Worm (Caenorhabditis elegans) whole organism, L4 larva: ENCODE measurements around the gene Y46G5A.34.
A peak's percentile ranks its signal among the peaks of the same experiment; 100 is the strongest.

Experiments
- D1046.2 ChIP-seq: fragments of 200-800 bp; sonication (Bioruptor generic); IDR thresholded peaks from 2 replicates; pipeline ENCODE4 v1.3.6; 2022; ENCODE audit warnings: missing genetic modification characterization, missing compliant biosample characterization
- F26F4.8 ChIP-seq: fragments of 200-800 bp; sonication (Bioruptor generic); conservative IDR thresholded peaks from 2 replicates; pipeline ENCODE4 v1.3.6; 2022; ENCODE audit warnings: missing genetic modification characterization, missing compliant biosample characterization
- F49E8.2 ChIP-seq: sonication (generic microtip); optimal IDR thresholded peaks from 2 replicates; lab custom pipeline; 2016; ENCODE audit warnings: missing compliant biosample characterization, mild to moderate bottlenecking, missing genetic modification characterization, borderline replicate concordance
- Y48G9A.11 ChIP-seq: fragments of 200-800 bp; sonication (Bioruptor generic); IDR thresholded peaks from 2 replicates; pipeline ENCODE4 v1.3.6; 2022; ENCODE audit warnings: missing genetic modification reagents, missing genetic modification characterization, missing compliant biosample characterization
- Y5F2A.4 ChIP-seq: fragments of 200-800 bp; sonication (Bioruptor generic); optimal IDR thresholded peaks from 2 replicates; lab custom pipeline; 2018; ENCODE audit warnings: mild to moderate bottlenecking, missing genetic modification characterization, missing compliant biosample characterization
- aly-2 ChIP-seq: sonication (generic microtip); optimal IDR thresholded peaks from 2 replicates; lab custom pipeline; 2018; ENCODE audit warnings: missing biosample characterization, missing genetic modification characterization
- ama-1 ChIP-seq: fragments of 150-350 bp; optimal IDR thresholded peaks from 2 replicates; lab custom pipeline; 2014; ENCODE audit warnings: inconsistent platforms, mixed read lengths
- attf-4 ChIP-seq: sonication (generic microtip); optimal IDR thresholded peaks from 3 replicates; lab custom pipeline; 2017; ENCODE audit warnings: missing biosample characterization, missing genetic modification characterization
- ceh-20 ChIP-seq: fragments of 200-800 bp; sonication (Bioruptor generic); IDR thresholded peaks from 2 replicates; pipeline ENCODE4 v1.3.6; 2022; ENCODE audit warnings: missing genetic modification reagents, missing genetic modification characterization, missing compliant biosample characterization
- ceh-32 ChIP-seq: sonication (generic microtip); optimal IDR thresholded peaks from 2 replicates; lab custom pipeline; 2016; ENCODE audit warnings: mild to moderate bottlenecking, missing genetic modification characterization, missing compliant biosample characterization; ENCODE audit not compliant: poor library complexity
- ceh-44 ChIP-seq: fragments of 200-800 bp; sonication (Bioruptor generic); IDR thresholded peaks from 2 replicates; pipeline ENCODE4 v1.3.6; 2022; ENCODE audit warnings: missing genetic modification reagents, missing genetic modification characterization, missing compliant biosample characterization
- ceh-62 ChIP-seq: sonication (generic microtip); optimal IDR thresholded peaks from 2 replicates; lab custom pipeline; 2017; ENCODE audit warnings: missing biosample characterization, missing genetic modification characterization
- ceh-82 ChIP-seq: sonication (generic microtip); optimal IDR thresholded peaks from 2 replicates; lab custom pipeline; 2017; ENCODE audit warnings: missing biosample characterization, missing genetic modification characterization
- ces-1 ChIP-seq: fragments of 150-350 bp; sonication (generic microtip); optimal IDR thresholded peaks from 4 replicates; lab custom pipeline; 2014; ENCODE audit warnings: missing biosample characterization, missing genetic modification reagents, missing genetic modification characterization
- cey-2 ChIP-seq: sonication (generic microtip); optimal IDR thresholded peaks from 3 replicates; lab custom pipeline; 2017; ENCODE audit warnings: missing genetic modification characterization, mild to moderate bottlenecking, missing compliant biosample characterization, antibody characterized with exemption, borderline replicate concordance; ENCODE audit not compliant: insufficient read depth
- daf-12 ChIP-seq: fragments of 150-350 bp; optimal IDR thresholded peaks from 2 replicates; lab custom pipeline; 2014; ENCODE audit warnings: missing biosample characterization, missing genetic modification reagents, missing genetic modification characterization
- dmd-8 ChIP-seq: fragments of 200-800 bp; sonication (Bioruptor generic); IDR thresholded peaks from 2 replicates; pipeline ENCODE4 v1.3.6; 2022; ENCODE audit warnings: missing genetic modification characterization, missing compliant biosample characterization
- dmd-9 ChIP-seq: fragments of 200-800 bp; sonication (Bioruptor generic); IDR thresholded peaks from 2 replicates; pipeline ENCODE4 v1.3.6; 2022; ENCODE audit warnings: missing genetic modification reagents, missing genetic modification characterization, missing compliant biosample characterization
- dpl-1 ChIP-seq: fragments of 150-350 bp; optimal IDR thresholded peaks from 2 replicates; lab custom pipeline; 2014; ENCODE audit warnings: missing biosample characterization, missing genetic modification reagents, missing genetic modification characterization
- duxl-1 ChIP-seq: sonication (generic microtip); optimal IDR thresholded peaks from 2 replicates; lab custom pipeline; 2016; ENCODE audit warnings: mild to moderate bottlenecking, missing genetic modification characterization, moderate library complexity, missing compliant biosample characterization; ENCODE audit not compliant: poor library complexity
- dve-1 ChIP-seq: sonication (generic microtip); optimal IDR thresholded peaks from 2 replicates; lab custom pipeline; 2017; ENCODE audit warnings: antibody characterized with exemption, mild to moderate bottlenecking, missing genetic modification characterization, missing compliant biosample characterization; ENCODE audit not compliant: insufficient read depth
- egl-43 ChIP-seq: fragments of 200-800 bp; sonication (Bioruptor generic); IDR thresholded peaks from 2 replicates; pipeline ENCODE4 v1.3.6; 2022; ENCODE audit warnings: missing genetic modification reagents, missing genetic modification characterization, missing compliant biosample characterization
- hmg-1.1 ChIP-seq: fragments of 200-800 bp; sonication (Bioruptor generic); IDR thresholded peaks from 2 replicates; pipeline ENCODE4 v1.3.6; 2022; ENCODE audit warnings: missing genetic modification reagents, missing genetic modification characterization, missing compliant biosample characterization
- lin-1 ChIP-seq: fragments of 200-800 bp; sonication (Bioruptor generic); IDR thresholded peaks from 2 replicates; pipeline ENCODE4 v1.3.6; 2022; ENCODE audit warnings: missing genetic modification reagents, missing genetic modification characterization, missing compliant biosample characterization
- lin-13 ChIP-seq: fragments of 150-350 bp; optimal IDR thresholded peaks from 2 replicates; lab custom pipeline; 2014; ENCODE audit warnings: missing biosample characterization, missing genetic modification reagents, missing genetic modification characterization
- madf-5 ChIP-seq, 2 experiments: fragments of 200-800 bp; sonication (Bioruptor generic); IDR thresholded peaks; 2 replicates each; pipeline ENCODE4 v1.3.6; 2022; ENCODE audit warnings: missing compliant biosample characterization in 2 of 2, missing genetic modification characterization in 2 of 2
- madf-9 ChIP-seq: fragments of 200-800 bp; sonication (Bioruptor generic); conservative IDR thresholded peaks from 2 replicates; pipeline ENCODE4 v1.3.6; 2022; ENCODE audit warnings: missing genetic modification reagents, missing genetic modification characterization, missing compliant biosample characterization
- mdt-29 ChIP-seq: fragments of 200-800 bp; sonication (Bioruptor generic); IDR thresholded peaks from 2 replicates; pipeline ENCODE4 v1.3.6; 2022; ENCODE audit warnings: missing genetic modification reagents, missing genetic modification characterization, missing compliant biosample characterization
- nhr-11 ChIP-seq: fragments of 150-350 bp; optimal IDR thresholded peaks from 2 replicates; lab custom pipeline; 2014; ENCODE audit warnings: missing biosample characterization, missing genetic modification characterization
- nhr-237 ChIP-seq: sonication (generic microtip); optimal IDR thresholded peaks from 2 replicates; lab custom pipeline; 2017; ENCODE audit warnings: missing biosample characterization, missing genetic modification characterization
- nhr-25 ChIP-seq: sonication (generic microtip); optimal IDR thresholded peaks from 2 replicates; lab custom pipeline; 2017; ENCODE audit warnings: missing genetic modification characterization, mild to moderate bottlenecking, missing compliant biosample characterization, antibody characterized with exemption, moderate library complexity, borderline replicate concordance; ENCODE audit not compliant: insufficient read depth
- nhr-28 ChIP-seq: fragments of 150-350 bp; optimal IDR thresholded peaks from 2 replicates; lab custom pipeline; 2014; ENCODE audit warnings: missing biosample characterization, missing genetic modification characterization
- nhr-48 ChIP-seq: sonication (generic microtip); optimal IDR thresholded peaks from 2 replicates; lab custom pipeline; 2016; ENCODE audit warnings: mild to moderate bottlenecking, missing genetic modification characterization, missing compliant biosample characterization
- nhr-77 ChIP-seq: fragments of 150-350 bp; optimal IDR thresholded peaks from 2 replicates; lab custom pipeline; 2014; ENCODE audit warnings: missing biosample characterization, missing genetic modification characterization
- pha-4 ChIP-seq, 2 experiments: fragments of 150-350 bp in 1 of 2; fragments of 200-800 bp in 1 of 2; sonication (Bioruptor generic) in 1 of 2; IDR thresholded peaks in 1 of 2; optimal IDR thresholded peaks in 1 of 2; 2 replicates each; pipeline versions ENCODE4 v1.3.6 to Lab custom; 2014 to 2022; ENCODE audit warnings: missing genetic modification characterization in 2 of 2, missing genetic modification reagents in 2 of 2, missing biosample characterization in 1 of 2, missing compliant biosample characterization in 1 of 2
- pqm-1 ChIP-seq: sonication (generic microtip); optimal IDR thresholded peaks from 2 replicates; lab custom pipeline; 2017; ENCODE audit warnings: missing biosample characterization, missing genetic modification characterization
- spr-3 ChIP-seq: fragments of 200-800 bp; sonication (Bioruptor generic); optimal IDR thresholded peaks from 2 replicates; lab custom pipeline; 2018; ENCODE audit warnings: mild to moderate bottlenecking, missing genetic modification characterization, missing compliant biosample characterization
- tag-97 ChIP-seq: fragments of 200-800 bp; sonication (Bioruptor generic); IDR thresholded peaks from 2 replicates; pipeline ENCODE4 v1.3.6; 2022; ENCODE audit warnings: missing genetic modification characterization, missing compliant biosample characterization
- unc-130 ChIP-seq: sonication (generic microtip); optimal IDR thresholded peaks from 2 replicates; lab custom pipeline; 2016; ENCODE audit warnings: missing genetic modification reagents, missing genetic modification characterization, missing compliant biosample characterization
- unc-39 ChIP-seq: sonication (generic microtip); optimal IDR thresholded peaks from 2 replicates; lab custom pipeline; 2017; ENCODE audit warnings: missing biosample characterization, missing genetic modification characterization
- vab-7 ChIP-seq: fragments of 200-800 bp; sonication (Bioruptor generic); IDR thresholded peaks from 2 replicates; pipeline ENCODE4 v1.3.6; 2022; ENCODE audit warnings: missing genetic modification reagents, missing genetic modification characterization, missing compliant biosample characterization
- zag-1 ChIP-seq: fragments of 150-350 bp; optimal IDR thresholded peaks from 2 replicates; lab custom pipeline; 2014; ENCODE audit warnings: missing biosample characterization, missing genetic modification characterization
- zip-11 ChIP-seq: fragments of 200-800 bp; sonication (Bioruptor generic); IDR thresholded peaks from 2 replicates; pipeline ENCODE4 v1.3.6; 2022; ENCODE audit warnings: missing genetic modification characterization, missing compliant biosample characterization
- zip-2 ChIP-seq: fragments of 150-350 bp; optimal IDR thresholded peaks from 2 replicates; lab custom pipeline; 2014; ENCODE audit warnings: missing biosample characterization, missing genetic modification characterization

The Y46G5A.34 gene

DNA sequence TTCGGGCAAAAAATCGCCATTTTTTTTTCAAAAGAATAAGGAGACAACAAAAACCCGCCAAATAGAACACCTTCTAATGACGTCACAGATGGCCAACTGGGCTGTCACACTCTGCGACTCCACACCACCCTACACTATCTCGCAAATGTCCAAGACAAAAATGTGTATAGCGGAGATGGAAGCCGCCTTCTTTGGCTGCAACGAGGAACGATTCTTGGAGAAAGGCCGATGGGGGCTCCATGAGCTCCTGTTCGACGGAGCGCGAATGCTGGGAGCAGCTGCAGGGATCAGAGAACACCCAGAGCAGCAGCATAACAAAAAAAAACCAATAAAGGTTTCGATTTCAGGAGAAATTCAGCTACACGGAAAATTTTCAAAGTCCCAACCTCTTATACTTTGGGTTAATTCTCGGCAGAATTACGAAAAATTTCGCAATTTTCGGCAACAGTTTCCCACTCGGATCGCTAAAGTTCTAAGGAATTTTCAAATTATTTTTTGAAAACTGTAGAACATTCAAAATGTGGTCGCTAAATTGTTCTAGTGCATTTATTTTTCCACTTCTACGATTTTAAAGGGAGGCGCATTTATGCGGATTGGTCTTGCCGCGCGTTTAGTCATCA lies 29.4 kb downstream of the Y46G5A.34 start (continued):
- TF ChIP-seq madf-5 (GFP tag; IDR thresholded peaks at IDR 0.05; lab: Robert Waterston, UW) (no peak), spr-3 (no peak), dmd-8 (GFP tag; lab: Robert Waterston, UW) (no peak), zip-2 (peak; percentile 52), madf-9 (GFP tag; lab: Robert Waterston, UW) (no peak), lin-1 (GFP tag; lab: Robert Waterston, UW) (no peak), dpl-1 (peak; percentile 22), pha-4 (GFP tag; IDR thresholded peaks at IDR 0.05; lab: Robert Waterston, UW) (no peak; the same call in 1 of the 2 replicates), pha-4 (tag; optimal IDR thresholded peaks at IDR 0.05; lab: Kevin White, UChicago) (no peak), nhr-28 (peak; percentile 26), dve-1 (tag; lab: Kevin White, UChicago) (peak; percentile 5), F49E8.2 (tag; lab: Kevin White, UChicago) (no peak), nhr-48 (tag; lab: Kevin White, UChicago) (no peak), nhr-25 (tag; lab: Kevin White, UChicago) (no peak), egl-43 (GFP tag; lab: Robert Waterston, UW) (peak; percentile 69; the same call in 1 of the 2 replicates), daf-12 (tag; lab: Kevin White, UChicago) (no peak), duxl-1 (tag; lab: Kevin White, UChicago) (no peak), lin-13 (GFP tag; lab: Kevin White, UChicago) (no peak), ceh-62 (tag; lab: Kevin White, UChicago) (no peak), D1046.2 (GFP tag; lab: Robert Waterston, UW) (0 out of 2 replicates have a peak, but pooled peaks have one; percentile 13), Y48G9A.11 (no peak), ces-1 (no peak), dmd-9 (GFP tag; lab: Robert Waterston, UW) (no peak), ceh-32 (tag; lab: Kevin White, UChicago) (no peak), ceh-44 (GFP tag; lab: Robert Waterston, UW) (no peak), pqm-1 (no peak), unc-130 (GFP tag; lab: Kevin White, UChicago) (no peak), F26F4.8 (GFP tag; lab: Robert Waterston, UW) (no peak), zag-1 (tag; lab: Kevin White, UChicago) (no peak), vab-7 (GFP tag; lab: Robert Waterston, UW) (peak; percentile 49; the same call in 1 of the 2 replicates), ceh-20 (GFP tag; lab: Robert Waterston, UW) (no peak), nhr-11 (peak; percentile 15), attf-4 (no peak), Y5F2A.4 (no peak), nhr-237 (no peak), nhr-77 (no peak), mdt-29 (GFP tag; lab: Robert Waterston, UW) (no peak), hmg-1.1 (GFP tag; lab: Robert Waterston, UW) (peak; percentile 74), tag-97 (GFP tag; lab: Robert Waterston, UW) (no peak), aly-2 (tag; lab: Kevin White, UChicago) (no peak), zip-11 (no peak), ama-1 (lab: Kevin White, UChicago) (no peak), cey-2 (tag; lab: Kevin White, UChicago) (no peak), ceh-82 (no peak), unc-39 (no peak)
